Worm (Caenorhabditis elegans): ENCODE measurements around the gene sut-1.

Gene sut-1

DNA sequence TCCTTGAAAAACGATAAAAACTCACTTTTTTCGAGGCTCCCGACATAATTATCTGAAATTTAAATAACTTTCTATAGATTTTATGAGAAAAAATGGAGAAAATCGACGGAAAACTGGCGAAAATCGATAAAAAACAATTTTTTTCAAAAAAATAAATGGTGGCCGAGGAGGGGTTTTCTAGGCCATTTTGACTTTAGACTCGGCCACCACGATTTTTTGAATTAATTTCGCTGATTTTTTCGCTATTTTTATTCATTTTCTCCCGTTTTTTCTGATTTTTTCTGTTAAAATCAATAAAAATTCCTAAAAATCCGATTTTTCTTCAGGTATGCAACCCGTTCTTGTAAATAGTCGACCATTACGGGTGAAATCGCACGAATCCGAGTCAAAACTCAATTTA lies at the start of gene sut-1, which contains the start of gene eri-3:
TSS of gene sut-1 (minus strand) at position 58 of the 400 bp plus-strand sequence.
TSS of gene eri-3 (plus strand) at position 327 of the 400 bp plus-strand sequence.
- TF ChIP-seq tbx-2 (tag; optimal IDR thresholded peaks at IDR 0.05) (no peak), nhr-25 (tag; optimal IDR thresholded peaks at IDR 0.05) (no peak), hmg-11 (tag; optimal IDR thresholded peaks at IDR 0.05) (no peak), lin-15B (tag; optimal IDR thresholded peaks at IDR 0.05) (peak; percentile 17), nhr-23 (tag; optimal IDR thresholded peaks at IDR 0.05) (no peak), egl-5 (tag; optimal IDR thresholded peaks at IDR 0.05) (no peak)

DNA sequence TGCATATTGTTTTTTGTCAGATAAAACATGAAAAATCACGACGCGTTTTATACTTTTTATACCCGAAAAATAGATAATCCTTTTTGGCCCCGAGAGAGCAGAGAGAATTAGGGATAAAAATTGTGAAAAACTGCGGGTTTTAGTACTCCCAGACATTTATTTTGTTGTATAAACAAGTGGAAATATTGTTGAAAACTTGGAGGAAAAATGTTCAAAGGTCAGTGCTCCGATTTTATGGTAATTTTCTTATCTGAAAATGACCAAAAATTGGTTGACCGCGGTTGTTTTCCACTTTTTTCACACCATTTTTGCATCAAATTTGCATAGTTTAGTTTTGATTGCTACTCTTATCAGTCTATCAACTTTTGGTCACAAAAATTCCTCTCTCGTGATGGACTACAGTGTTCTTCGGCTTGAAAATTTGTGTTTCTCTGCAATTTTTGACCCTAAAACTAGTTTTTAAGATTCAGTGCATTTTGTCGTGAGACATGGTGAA lies 49.1 kb upstream of the sut-1 start, which contains the start of gene dlhd-1:
TSS of gene dlhd-1 (minus strand) at position 51 of the 496 bp plus-strand sequence.
- TF ChIP-seq snpc-4 (tag; optimal IDR thresholded peaks at IDR 0.05) (no peak), nhr-11 (tag; optimal IDR thresholded peaks at IDR 0.05) (no peak), elt-2 (tag; optimal IDR thresholded peaks at IDR 0.05) (peak; percentile 65), zag-1 (tag; optimal IDR thresholded peaks at IDR 0.05) (no peak)

ce11 chrII:1170842-1171241 lies 47.8 kb upstream of the sut-1 start:
- TF ChIP-seq nhr-12 (tag; optimal IDR thresholded peaks at IDR 0.05): no peak
- no peak for TF ChIP-seq lin-39 (tag; optimal IDR thresholded peaks at IDR 0.05)
- TF ChIP-seq pqm-1 (tag; optimal IDR thresholded peaks at IDR 0.05): no peak
- TF ChIP-seq ceh-9 (tag; optimal IDR thresholded peaks at IDR 0.05): no peak
- no peak for TF ChIP-seq pha-4 (tag; optimal IDR thresholded peaks at IDR 0.05)
- no peak for TF ChIP-seq nhr-237 (tag; optimal IDR thresholded peaks at IDR 0.05)
- TF ChIP-seq ZK546.5 (tag; optimal IDR thresholded peaks at IDR 0.05): no peak
- no peak for TF ChIP-seq unc-39 (tag; optimal IDR thresholded peaks at IDR 0.05)
- no peak for TF ChIP-seq R02D3.7 (tag; optimal IDR thresholded peaks at IDR 0.05)
- no peak for TF ChIP-seq mml-1 (tag; optimal IDR thresholded peaks at IDR 0.05)
- TF ChIP-seq sea-2 (GFP tag; optimal IDR thresholded peaks at IDR 0.05): no peak
- no peak for TF ChIP-seq ztf-11 (tag; optimal IDR thresholded peaks at IDR 0.05)
- TF ChIP-seq unc-62 (GFP tag; optimal IDR thresholded peaks at IDR 0.05): no peak
- no peak for TF ChIP-seq jun-1 (tag; optimal IDR thresholded peaks at IDR 0.05)

DNA sequence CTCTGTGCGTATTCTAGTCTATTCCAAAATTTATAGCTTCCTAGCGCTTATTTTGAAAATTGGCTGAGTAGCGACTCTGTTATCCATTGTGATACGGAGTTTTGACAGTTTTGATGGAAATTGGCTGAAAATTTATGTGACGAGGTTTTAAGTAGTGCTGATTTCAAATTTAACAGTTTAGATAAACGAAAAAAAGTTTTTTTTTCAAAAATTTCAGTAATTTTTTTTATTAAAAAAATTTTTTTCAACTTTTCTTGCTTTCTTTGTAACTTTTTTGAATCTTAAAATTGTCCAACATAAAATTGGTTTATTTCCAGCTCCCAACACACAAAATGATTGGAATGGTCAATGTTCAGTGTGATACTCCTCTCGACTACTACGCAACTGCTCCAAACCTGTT lies 40.2 kb upstream of the sut-1 start, which contains the start of gene T23F4.2:
TSS of gene T23F4.2 (plus strand) at position 301 of the 400 bp plus-strand sequence.
- TF ChIP-seq ceh-16 (tag; optimal IDR thresholded peaks at IDR 0.05) (no peak), ztf-4 (tag; optimal IDR thresholded peaks at IDR 0.05) (no peak), nhr-12 (tag; optimal IDR thresholded peaks at IDR 0.05) (no peak), zag-1 (tag; optimal IDR thresholded peaks at IDR 0.05) (no peak), egl-5 (tag; optimal IDR thresholded peaks at IDR 0.05) (no peak), jun-1 (tag; optimal IDR thresholded peaks at IDR 0.05) (no peak), ztf-11 (tag; optimal IDR thresholded peaks at IDR 0.05) (no peak), pha-4 (tag; optimal IDR thresholded peaks at IDR 0.05) (no peak), elt-2 (tag; optimal IDR thresholded peaks at IDR 0.05) (no peak), ceh-9 (tag; optimal IDR thresholded peaks at IDR 0.05) (no peak), ama-1 (optimal IDR thresholded peaks at IDR 0.05) (no peak)

DNA sequence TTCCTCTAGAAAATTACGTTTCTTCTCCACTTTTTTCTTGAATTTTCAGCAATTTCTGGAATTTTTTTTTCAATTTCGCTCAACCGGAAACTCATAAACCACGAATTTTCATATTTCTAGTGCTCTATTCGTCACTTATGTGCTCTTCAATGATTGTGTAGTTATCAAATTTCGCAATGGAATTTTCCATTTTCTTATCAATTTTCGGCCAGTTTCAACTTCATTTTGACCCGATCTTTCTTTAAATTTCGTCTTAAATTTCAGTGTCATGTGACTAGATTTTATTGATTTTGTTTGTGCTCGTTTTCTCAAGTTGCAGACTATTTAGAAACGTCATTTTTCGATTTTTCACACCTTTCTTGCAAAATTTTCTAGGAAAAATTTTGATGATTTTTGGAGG lies 36.7 kb upstream of the sut-1 start:
- TF ChIP-seq elt-2 (tag; optimal IDR thresholded peaks at IDR 0.05) (peak; percentile 92), fkh-2 (tag; optimal IDR thresholded peaks at IDR 0.05) (no peak), nhr-67 (tag; optimal IDR thresholded peaks at IDR 0.05) (no peak), sea-2 (GFP tag; optimal IDR thresholded peaks at IDR 0.05) (no peak), unc-62 (GFP tag; optimal IDR thresholded peaks at IDR 0.05) (no peak), nhr-77 (tag; optimal IDR thresholded peaks at IDR 0.05) (no peak), pqm-1 (tag; optimal IDR thresholded peaks at IDR 0.05) (peak; percentile 46), nhr-28 (tag; optimal IDR thresholded peaks at IDR 0.05) (no peak), ama-1 (optimal IDR thresholded peaks at IDR 0.05) (no peak), mml-1 (tag; optimal IDR thresholded peaks at IDR 0.05) (no peak), jun-1 (tag; optimal IDR thresholded peaks at IDR 0.05) (peak; percentile 48)

DNA sequence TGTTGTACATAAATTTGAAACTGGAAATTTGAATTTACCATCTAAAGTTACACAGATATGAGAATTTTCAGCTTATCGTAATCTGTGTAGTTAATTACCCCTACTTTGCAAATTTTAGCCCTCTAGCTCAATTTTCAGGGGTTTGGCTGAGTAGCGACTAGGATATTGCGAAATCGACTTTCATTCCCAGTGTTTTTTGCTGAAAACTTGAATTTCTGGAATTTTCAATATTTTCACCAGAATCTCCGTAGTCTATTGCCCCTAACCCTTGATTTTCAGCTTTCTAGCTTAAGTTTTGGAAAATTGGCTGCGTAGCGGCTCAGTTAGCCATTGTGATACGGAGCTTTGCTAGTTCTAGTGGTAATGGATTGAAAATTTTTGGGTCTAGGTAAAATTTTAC lies 34.1 kb upstream of the sut-1 start:
- no peak for TF ChIP-seq fos-1 (tag; optimal IDR thresholded peaks at IDR 0.05)
- no peak for TF ChIP-seq sea-2 (GFP tag; optimal IDR thresholded peaks at IDR 0.05)
- no peak for TF ChIP-seq nhr-25 (tag; optimal IDR thresholded peaks at IDR 0.05)
- TF ChIP-seq nhr-76 (tag; optimal IDR thresholded peaks at IDR 0.05): no peak
- TF ChIP-seq nhr-67 (tag; optimal IDR thresholded peaks at IDR 0.05): no peak
- TF ChIP-seq ztf-4 (tag; optimal IDR thresholded peaks at IDR 0.05): no peak
